Fruit fly (Drosophila melanogaster) whole organism, pupa: ENCODE data around the gene Clic.

ENCODE experiments used
- CG10348 ChIP-seq: fragments of 200-800 bp; sonication (Bioruptor generic); IDR thresholded peaks from 2 replicates; pipeline ENCODE4 v1.3.6; 2022; ENCODE audit warnings: missing biosample characterization, missing genetic modification characterization
- CG13204 ChIP-seq: fragments of 200-800 bp; sonication (Bioruptor generic); optimal IDR thresholded peaks from 2 replicates; lab custom pipeline; 2018; ENCODE audit warnings: missing biosample characterization, mild to moderate bottlenecking, missing genetic modification characterization, moderate library complexity
- CG17806 ChIP-seq: fragments of 200-800 bp; sonication (Bioruptor generic); optimal IDR thresholded peaks from 2 replicates; lab custom pipeline; 2018; ENCODE audit warnings: missing biosample characterization, mild to moderate bottlenecking, missing genetic modification characterization, moderate library complexity

dm6 chrX:13815526-13816173 lies 6.5 kb downstream of the Clic start:
- TF ChIP-seq CG17806 (tag; lab: Kevin White, UChicago) (peak; percentile 59), CG10348 (GFP tag; lab: Robert Waterston, UW) (peak; percentile 58), CG13204 (GFP tag; lab: Kevin White, UChicago) (peak; percentile 31)
